Fruit fly (Drosophila melanogaster) whole organism, embryonic: ENCODE measurements around the gene CG11147.

Experiments
- BEAF-32 ChIP-seq: fragments of 200-800 bp; sonication (Bioruptor generic); optimal IDR thresholded peaks from 3 replicates; lab custom pipeline; 2017; ENCODE audit warnings: missing biosample characterization, missing genetic modification characterization, mild to moderate bottlenecking, moderate library complexity, missing genetic modification reagents
- CG12071 ChIP-seq: fragments of 200-800 bp; sonication (Bioruptor generic); optimal IDR thresholded peaks from 3 replicates; lab custom pipeline; 2018; ENCODE audit warnings: missing biosample characterization, mild to moderate bottlenecking, missing genetic modification characterization
- CG12391 ChIP-seq: fragments of 200-800 bp; sonication (Bioruptor generic); optimal IDR thresholded peaks from 3 replicates; lab custom pipeline; 2018; ENCODE audit warnings: missing biosample characterization, mild to moderate bottlenecking, missing genetic modification characterization, moderate library complexity
- CG13287 ChIP-seq: fragments of 200-800 bp; sonication (Bioruptor generic); IDR thresholded peaks from 2 replicates; pipeline ENCODE4 v1.3.6; 2022; ENCODE audit warnings: missing biosample characterization, missing genetic modification characterization; ENCODE audit not compliant: partially characterized antibody
- CG13775 ChIP-seq: fragments of 200-800 bp; sonication (Bioruptor generic); optimal IDR thresholded peaks from 3 replicates; lab custom pipeline; 2017; ENCODE audit warnings: missing biosample characterization, mild to moderate bottlenecking, missing genetic modification characterization
- CG14014 ChIP-seq: fragments of 200-800 bp; sonication (Bioruptor generic); IDR thresholded peaks from 2 replicates; pipeline ENCODE4 v1.3.6; 2022; ENCODE audit warnings: missing biosample characterization, missing genetic modification characterization
- CG1647 ChIP-seq: fragments of 200-800 bp; sonication (Bioruptor generic); optimal IDR thresholded peaks from 3 replicates; lab custom pipeline; 2016; ENCODE audit warnings: missing biosample characterization, missing genetic modification characterization
- CG17385 ChIP-seq: fragments of 200-800 bp; sonication (Bioruptor generic); optimal IDR thresholded peaks from 3 replicates; lab custom pipeline; 2018; ENCODE audit warnings: missing biosample characterization, mild to moderate bottlenecking, missing genetic modification characterization
- CG2889 ChIP-seq: fragments of 200-800 bp; sonication (Bioruptor generic); IDR thresholded peaks from 3 replicates; pipeline ENCODE4 v1.3.6; 2022; ENCODE audit warnings: missing biosample characterization, missing genetic modification characterization
- CG31224 ChIP-seq: fragments of 200-800 bp; sonication (Bioruptor generic); IDR thresholded peaks from 2 replicates; pipeline ENCODE4 v1.3.6; 2022; ENCODE audit warnings: missing biosample characterization, missing genetic modification characterization
- CG3281 ChIP-seq: fragments of 200-800 bp; sonication (Bioruptor generic); optimal IDR thresholded peaks from 3 replicates; lab custom pipeline; 2017; ENCODE audit warnings: missing biosample characterization, mild to moderate bottlenecking, missing genetic modification characterization
- CG33213 ChIP-seq: fragments of 200-800 bp; sonication (Bioruptor generic); optimal IDR thresholded peaks from 3 replicates; lab custom pipeline; 2016; ENCODE audit warnings: missing biosample characterization, missing genetic modification characterization
- CG3847 ChIP-seq: fragments of 200-800 bp; sonication (Bioruptor generic); IDR thresholded peaks from 2 replicates; pipeline ENCODE4 v1.3.6; 2022; ENCODE audit warnings: missing biosample characterization, missing genetic modification characterization
- CG4282 ChIP-seq: fragments of 200-800 bp; sonication (Bioruptor generic); optimal IDR thresholded peaks from 2 replicates; lab custom pipeline; 2016; ENCODE audit warnings: missing biosample characterization, missing genetic modification characterization
- CG43689 ChIP-seq: fragments of 200-800 bp; sonication (Bioruptor generic); IDR thresholded peaks from 2 replicates; pipeline ENCODE4 v1.3.6; 2022; ENCODE audit warnings: missing biosample characterization, missing genetic modification characterization
- CG4730 ChIP-seq: fragments of 200-800 bp; sonication (Bioruptor generic); IDR thresholded peaks from 2 replicates; pipeline ENCODE4 v1.3.6; 2022; ENCODE audit warnings: missing biosample characterization, missing genetic modification characterization
- CG6254 ChIP-seq: fragments of 200-800 bp; sonication (Bioruptor generic); optimal IDR thresholded peaks from 3 replicates; lab custom pipeline; 2017; ENCODE audit warnings: mild to moderate bottlenecking, missing biosample characterization, missing genetic modification reagents, missing genetic modification characterization
- CG7745 ChIP-seq: fragments of 200-800 bp; sonication (Bioruptor generic); optimal IDR thresholded peaks from 2 replicates; lab custom pipeline; 2018; ENCODE audit warnings: missing biosample characterization, mild to moderate bottlenecking, missing genetic modification characterization, moderate library complexity
- CG8765 ChIP-seq: fragments of 200-800 bp; sonication (Bioruptor generic); IDR thresholded peaks from 2 replicates; pipeline ENCODE4 v1.3.6; 2022; ENCODE audit warnings: missing biosample characterization, missing genetic modification characterization
- CG9876 ChIP-seq: fragments of 200-800 bp; sonication (Bioruptor generic); optimal IDR thresholded peaks from 2 replicates; lab custom pipeline; 2016; ENCODE audit warnings: missing biosample characterization, missing genetic modification characterization
- Dfd ChIP-seq, 2 experiments: fragments of >200 bp; optimal IDR thresholded peaks; 2 replicates each; lab custom pipeline; 2017; ENCODE audit warnings: missing biosample characterization in 2 of 2, missing genetic modification characterization in 2 of 2
- ERR ChIP-seq: fragments of 200-800 bp; sonication (Bioruptor generic); optimal IDR thresholded peaks from 2 replicates; lab custom pipeline; 2016; ENCODE audit warnings: missing biosample characterization, missing genetic modification characterization
- Fer3 ChIP-seq: fragments of 200-800 bp; sonication (Bioruptor generic); optimal IDR thresholded peaks from 2 replicates; lab custom pipeline; 2018; ENCODE audit warnings: missing biosample characterization, mild to moderate bottlenecking, missing genetic modification characterization, moderate library complexity
- H15 ChIP-seq: fragments of 200-800 bp; sonication (Bioruptor generic); IDR thresholded peaks from 3 replicates; pipeline ENCODE4 v1.3.6; 2022; ENCODE audit warnings: missing biosample characterization, missing genetic modification characterization
- Hsf ChIP-seq: fragments of 200-800 bp; sonication (Bioruptor generic); optimal IDR thresholded peaks from 3 replicates; lab custom pipeline; 2016; ENCODE audit warnings: missing biosample characterization, missing genetic modification characterization
- MBD-R2 ChIP-seq: fragments of 200-800 bp; sonication (Bioruptor generic); IDR thresholded peaks from 2 replicates; pipeline ENCODE4 v1.3.6; 2022; ENCODE audit warnings: missing biosample characterization, missing genetic modification characterization
- MTF-1 ChIP-seq: fragments of 200-800 bp; sonication (Bioruptor generic); optimal IDR thresholded peaks from 2 replicates; lab custom pipeline; 2018; ENCODE audit warnings: missing biosample characterization, mild to moderate bottlenecking, missing genetic modification characterization, borderline replicate concordance
- Mes4 ChIP-seq: fragments of 200-800 bp; sonication (Bioruptor generic); optimal IDR thresholded peaks from 2 replicates; lab custom pipeline; 2016; ENCODE audit warnings: missing biosample characterization, missing genetic modification characterization
- NC2α ChIP-seq: fragments of 200-800 bp; sonication (Bioruptor generic); optimal IDR thresholded peaks from 2 replicates; lab custom pipeline; 2016; ENCODE audit warnings: missing biosample characterization, missing genetic modification characterization
- Nf-YC ChIP-seq: fragments of 200-800 bp; optimal IDR thresholded peaks from 3 replicates; lab custom pipeline; 2019; ENCODE audit warnings: missing biosample characterization, mild to moderate bottlenecking, missing genetic modification characterization, moderate library complexity
- Rfx ChIP-seq: fragments of 200-800 bp; sonication (Bioruptor generic); IDR thresholded peaks from 2 replicates; pipeline ENCODE4 v1.3.6; 2022; ENCODE audit warnings: missing biosample characterization, missing genetic modification characterization
- abd-A ChIP-seq: fragments of 200-800 bp; sonication (Bioruptor generic); optimal IDR thresholded peaks from 3 replicates; lab custom pipeline; 2019; ENCODE audit warnings: missing biosample characterization, mild to moderate bottlenecking, missing genetic modification characterization, moderate library complexity
- ara ChIP-seq: fragments of 200-800 bp; sonication (Bioruptor generic); IDR thresholded peaks from 2 replicates; pipeline ENCODE4 v1.3.6; 2022; ENCODE audit warnings: missing biosample characterization, missing genetic modification characterization
- br ChIP-seq: fragments of >200 bp; optimal IDR thresholded peaks from 2 replicates; lab custom pipeline; 2017
- dan ChIP-seq: fragments of 200-800 bp; sonication (Bioruptor generic); IDR thresholded peaks from 2 replicates; pipeline ENCODE4 v1.3.6; 2022; ENCODE audit warnings: missing biosample characterization, missing genetic modification characterization
- eyg ChIP-seq: fragments of 200-800 bp; sonication (Bioruptor generic); optimal IDR thresholded peaks from 3 replicates; lab custom pipeline; 2016; ENCODE audit warnings: missing biosample characterization, missing genetic modification characterization
- grn ChIP-seq: fragments of 200-800 bp; sonication (Bioruptor generic); optimal IDR thresholded peaks from 3 replicates; lab custom pipeline; 2017; ENCODE audit warnings: missing biosample characterization, missing genetic modification characterization
- jing ChIP-seq: fragments of 200-800 bp; sonication (Bioruptor generic); optimal IDR thresholded peaks from 2 replicates; lab custom pipeline; 2018; ENCODE audit warnings: missing biosample characterization, mild to moderate bottlenecking, missing genetic modification characterization
- kay ChIP-seq: fragments of 200-800 bp; sonication (Bioruptor generic); optimal IDR thresholded peaks from 2 replicates; lab custom pipeline; 2016; ENCODE audit warnings: missing biosample characterization, missing genetic modification characterization
- luna ChIP-seq: fragments of 200-800 bp; sonication (Bioruptor generic); optimal IDR thresholded peaks from 2 replicates; lab custom pipeline; 2016; ENCODE audit warnings: missing biosample characterization, missing genetic modification characterization
- maf-S ChIP-seq: fragments of 200-800 bp; sonication (Bioruptor generic); optimal IDR thresholded peaks from 2 replicates; lab custom pipeline; 2016; ENCODE audit warnings: missing biosample characterization, missing genetic modification characterization
- mam ChIP-seq: fragments of 200-800 bp; sonication (Bioruptor generic); optimal IDR thresholded peaks from 3 replicates; lab custom pipeline; 2016; ENCODE audit warnings: missing biosample characterization, missing genetic modification characterization
- mirr ChIP-seq: fragments of 200-800 bp; sonication (Bioruptor generic); optimal IDR thresholded peaks from 3 replicates; lab custom pipeline; 2018; ENCODE audit warnings: missing biosample characterization, mild to moderate bottlenecking, missing genetic modification characterization
- nau ChIP-seq: fragments of 200-800 bp; sonication (Bioruptor generic); optimal IDR thresholded peaks from 3 replicates; lab custom pipeline; 2017; ENCODE audit warnings: missing biosample characterization, mild to moderate bottlenecking, missing genetic modification characterization, missing genetic modification reagents
- oc ChIP-seq: fragments of 200-800 bp; sonication (Bioruptor generic); optimal IDR thresholded peaks from 2 replicates; lab custom pipeline; 2018; ENCODE audit warnings: missing biosample characterization, mild to moderate bottlenecking, missing genetic modification characterization, moderate library complexity
- scrt ChIP-seq: fragments of 200-800 bp; sonication (Bioruptor generic); optimal IDR thresholded peaks from 2 replicates; lab custom pipeline; 2018; ENCODE audit warnings: missing biosample characterization, mild to moderate bottlenecking, missing genetic modification characterization, moderate library complexity
- sug ChIP-seq: fragments of 200-800 bp; optimal IDR thresholded peaks from 2 replicates; lab custom pipeline; 2019; ENCODE audit warnings: missing biosample characterization, mild to moderate bottlenecking, missing genetic modification characterization, moderate library complexity
- unpg ChIP-seq: fragments of 200-800 bp; sonication (Bioruptor generic); optimal IDR thresholded peaks from 3 replicates; lab custom pipeline; 2018; ENCODE audit warnings: missing biosample characterization, mild to moderate bottlenecking, missing genetic modification characterization, moderate library complexity
- usp ChIP-seq: fragments of >200 bp; optimal IDR thresholded peaks from 2 replicates; lab custom pipeline; 2017; ENCODE audit warnings: missing biosample characterization, missing genetic modification characterization
- wek ChIP-seq: fragments of 200-800 bp; sonication (Bioruptor generic); optimal IDR thresholded peaks from 3 replicates; lab custom pipeline; 2018; ENCODE audit warnings: missing biosample characterization, mild to moderate bottlenecking, missing genetic modification characterization, moderate library complexity
- zen ChIP-seq: fragments of 200-800 bp; sonication (Bioruptor generic); optimal IDR thresholded peaks from 3 replicates; lab custom pipeline; 2018; ENCODE audit warnings: missing biosample characterization, mild to moderate bottlenecking, missing genetic modification characterization, moderate library complexity
- zen2 ChIP-seq: fragments of 200-800 bp; sonication (Bioruptor generic); IDR thresholded peaks from 3 replicates; pipeline ENCODE4 v1.3.6; 2022; ENCODE audit warnings: missing biosample characterization, missing genetic modification characterization; ENCODE audit not compliant: partially characterized antibody

CG11147 gene

dm6 chr2L:5724521-5725023, 16.5 kb downstream of the CG11147 start, which contains the start of gene CG11030 (continued):
- TF ChIP-seq maf-S (GFP tag; lab: Kevin White, UChicago), result no peak
- TF ChIP-seq Mes4 (GFP tag; lab: Kevin White, UChicago), result no peak
- no peak for TF ChIP-seq mirr (GFP tag; lab: Kevin White, UChicago)
- TF ChIP-seq br (lab: Kevin White, UChicago), result no peak
- TF ChIP-seq mam, result no peak
- TF ChIP-seq oc (tag; lab: Kevin White, UChicago), result no peak
- peak; percentile 13 for TF ChIP-seq Fer3 (tag; lab: Kevin White, UChicago)
- no peak for TF ChIP-seq Dfd (GFP tag; optimal IDR thresholded peaks at IDR 0.05; lab: Kevin White, UChicago)
- TF ChIP-seq CG2889 (GFP tag; lab: Robert Waterston, UW), result no peak
- TF ChIP-seq H15 (GFP tag; lab: Robert Waterston, UW), result no peak
- no peak for TF ChIP-seq CG13775 (GFP tag; lab: Kevin White, UChicago)
- no peak for TF ChIP-seq CG4730 (GFP tag; lab: Robert Waterston, UW)
- TF ChIP-seq usp (GFP tag; lab: Kevin White, UChicago), result no peak
- TF ChIP-seq MTF-1 (GFP tag; lab: Kevin White, UChicago), result no peak
- peak; percentile 20 for TF ChIP-seq CG6254 (GFP tag; lab: Kevin White, UChicago)
- TF ChIP-seq abd-A, result no peak
- TF ChIP-seq grn (GFP tag; lab: Kevin White, UChicago), result no peak
- no peak for TF ChIP-seq kay
- peak; percentile 3 for TF ChIP-seq CG3281 (GFP tag; lab: Kevin White, UChicago)
- no peak for TF ChIP-seq eyg
- TF ChIP-seq wek, result no peak
- TF ChIP-seq ERR (GFP tag; lab: Kevin White, UChicago), result no peak
- TF ChIP-seq luna (GFP tag; lab: Kevin White, UChicago), result no peak
- no peak for TF ChIP-seq CG8765 (GFP tag; lab: Robert Waterston, UW)
- peak; percentile 10 for TF ChIP-seq CG4282 (GFP tag; lab: Kevin White, UChicago)
- no peak for TF ChIP-seq sug
- TF ChIP-seq Rfx (GFP tag; lab: Robert Waterston, UW), result peak; percentile 68
- no peak for TF ChIP-seq nau (GFP tag; lab: Kevin White, UChicago)
- peak; percentile 96 for TF ChIP-seq BEAF-32 (GFP tag; lab: Kevin White, UChicago)
- no peak for TF ChIP-seq zen (tag; lab: Kevin White, UChicago)
- no peak for TF ChIP-seq NC2α (GFP tag; lab: Kevin White, UChicago)
- TF ChIP-seq scrt (GFP tag; lab: Kevin White, UChicago), result no peak
- TF ChIP-seq CG12071, result no peak
- TF ChIP-seq CG9876 (GFP tag; lab: Kevin White, UChicago), result no peak
- peak; percentile 98 for TF ChIP-seq zen2
- no peak for TF ChIP-seq Nf-YC (tag; lab: Kevin White, UChicago)
- peak; percentile 28; the same call in 1 of the 2 replicates for TF ChIP-seq CG3847 (GFP tag; lab: Robert Waterston, UW)
- 0 out of 2 replicates have a peak, but pooled peaks have one; percentile 13 for TF ChIP-seq CG14014 (GFP tag; lab: Robert Waterston, UW)
- no peak for TF ChIP-seq jing (GFP tag; lab: Kevin White, UChicago)
- TF ChIP-seq CG33213 (GFP tag; lab: Kevin White, UChicago), result peak; percentile 31
- TF ChIP-seq CG7745 (tag; lab: Kevin White, UChicago), result no peak
- TF ChIP-seq CG13287, result peak; percentile 99
- TF ChIP-seq CG1647 (GFP tag; lab: Kevin White, UChicago), result no peak
- TF ChIP-seq CG12391 (tag; lab: Kevin White, UChicago), result no peak
- peak; percentile 86 for TF ChIP-seq MBD-R2 (GFP tag; lab: Robert Waterston, UW)
- TF ChIP-seq ara, result no peak
- TF ChIP-seq dan, result no peak
- no peak for TF ChIP-seq CG43689 (GFP tag; lab: Robert Waterston, UW)
- no peak for TF ChIP-seq CG31224
- TF ChIP-seq Hsf (GFP tag; lab: Kevin White, UChicago), result no peak
- no peak for TF ChIP-seq unpg
- TF ChIP-seq CG17385 (GFP tag; lab: Kevin White, UChicago), result no peak
